Worm (Caenorhabditis elegans) whole organism, L4 larva: ENCODE data around the gene srh-147.
A peak's percentile ranks its signal among the peaks of the same experiment; 100 is the strongest.
"Not testable (repeated sequence)": the region's sequence is repeated elsewhere in the genome, so short reads cannot be mapped to it uniquely, and the experiment has no call there.

Experiments
- F26F4.8 ChIP-seq: fragments of 200-800 bp; sonication (Bioruptor generic); conservative IDR thresholded peaks from 2 replicates; pipeline ENCODE4 v1.3.6; 2022; ENCODE audit warnings: missing genetic modification characterization, missing compliant biosample characterization
- F44E2.7 ChIP-seq: fragments of 200-800 bp; sonication (Bioruptor generic); IDR thresholded peaks from 2 replicates; pipeline ENCODE4 v2.1.2; 2022; ENCODE audit warnings: missing genetic modification characterization, missing compliant biosample characterization
- F49E8.2 ChIP-seq: sonication (generic microtip); optimal IDR thresholded peaks from 2 replicates; lab custom pipeline; 2016; ENCODE audit warnings: missing compliant biosample characterization, mild to moderate bottlenecking, missing genetic modification characterization, borderline replicate concordance
- Y105C5A.15 ChIP-seq: fragments of 200-800 bp; sonication (Bioruptor generic); IDR thresholded peaks from 2 replicates; pipeline ENCODE4 v1.3.6; 2022; ENCODE audit warnings: missing genetic modification characterization, missing compliant biosample characterization
- Y5F2A.4 ChIP-seq: fragments of 200-800 bp; sonication (Bioruptor generic); optimal IDR thresholded peaks from 2 replicates; lab custom pipeline; 2018; ENCODE audit warnings: mild to moderate bottlenecking, missing genetic modification characterization, missing compliant biosample characterization
- ZK546.5 ChIP-seq, 2 experiments: sonication (generic microtip); optimal IDR thresholded peaks; 2 replicates each; lab custom pipeline; 2017; ENCODE audit warnings: missing biosample characterization in 2 of 2, missing genetic modification characterization in 2 of 2
- aly-2 ChIP-seq: sonication (generic microtip); optimal IDR thresholded peaks from 2 replicates; lab custom pipeline; 2018; ENCODE audit warnings: missing biosample characterization, missing genetic modification characterization
- ama-1 ChIP-seq: fragments of 150-350 bp; optimal IDR thresholded peaks from 2 replicates; lab custom pipeline; 2014; ENCODE audit warnings: inconsistent platforms, mixed read lengths
- ceh-28 ChIP-seq: fragments of 150-350 bp; optimal IDR thresholded peaks from 2 replicates; lab custom pipeline; 2014; ENCODE audit warnings: missing biosample characterization, missing genetic modification reagents, missing genetic modification characterization
- ceh-32 ChIP-seq: sonication (generic microtip); optimal IDR thresholded peaks from 2 replicates; lab custom pipeline; 2016; ENCODE audit warnings: mild to moderate bottlenecking, missing genetic modification characterization, missing compliant biosample characterization; ENCODE audit not compliant: poor library complexity
- ceh-44 ChIP-seq: fragments of 200-800 bp; sonication (Bioruptor generic); IDR thresholded peaks from 2 replicates; pipeline ENCODE4 v1.3.6; 2022; ENCODE audit warnings: missing genetic modification reagents, missing genetic modification characterization, missing compliant biosample characterization
- ceh-82 ChIP-seq: sonication (generic microtip); optimal IDR thresholded peaks from 2 replicates; lab custom pipeline; 2017; ENCODE audit warnings: missing biosample characterization, missing genetic modification characterization
- ctbp-1 ChIP-seq: fragments of 200-800 bp; sonication (Bioruptor generic); IDR thresholded peaks from 2 replicates; pipeline ENCODE4 v1.3.6; 2022; ENCODE audit warnings: missing genetic modification reagents, missing genetic modification characterization, missing compliant biosample characterization
- dmd-8 ChIP-seq: fragments of 200-800 bp; sonication (Bioruptor generic); IDR thresholded peaks from 2 replicates; pipeline ENCODE4 v1.3.6; 2022; ENCODE audit warnings: missing genetic modification characterization, missing compliant biosample characterization
- egl-43 ChIP-seq: fragments of 200-800 bp; sonication (Bioruptor generic); IDR thresholded peaks from 2 replicates; pipeline ENCODE4 v1.3.6; 2022; ENCODE audit warnings: missing genetic modification reagents, missing genetic modification characterization, missing compliant biosample characterization
- gei-8 ChIP-seq: fragments of 200-800 bp; sonication (Bioruptor generic); optimal IDR thresholded peaks from 2 replicates; lab custom pipeline; 2018; ENCODE audit warnings: mild to moderate bottlenecking, missing genetic modification characterization, missing compliant biosample characterization
- hlh-30 ChIP-seq: sonication (generic microtip); optimal IDR thresholded peaks from 2 replicates; lab custom pipeline; 2017; ENCODE audit warnings: antibody characterized with exemption, mild to moderate bottlenecking, missing genetic modification characterization, missing compliant biosample characterization; ENCODE audit not compliant: insufficient read depth
- jun-1 ChIP-seq: fragments of 150-350 bp; optimal IDR thresholded peaks from 2 replicates; lab custom pipeline; 2014; ENCODE audit warnings: missing biosample characterization, missing genetic modification reagents, missing genetic modification characterization
- lin-38 ChIP-seq: fragments of 200-800 bp; sonication (Bioruptor generic); IDR thresholded peaks from 2 replicates; pipeline ENCODE4 v1.3.6; 2022; ENCODE audit warnings: missing genetic modification reagents, missing genetic modification characterization, missing compliant biosample characterization
- lin-39 ChIP-seq: fragments of 150-350 bp; optimal IDR thresholded peaks from 2 replicates; lab custom pipeline; 2014; ENCODE audit warnings: missing biosample characterization, missing genetic modification reagents, missing genetic modification characterization
- lir-3 ChIP-seq: sonication (generic microtip); optimal IDR thresholded peaks from 2 replicates; lab custom pipeline; 2016; ENCODE audit warnings: mild to moderate bottlenecking, missing genetic modification characterization, missing compliant biosample characterization
- lsy-2 ChIP-seq, 2 experiments: fragments of 150-350 bp in 1 of 2; sonication (generic microtip) in 1 of 2; optimal IDR thresholded peaks; 2 replicates each; lab custom pipeline; 2014 to 2017; ENCODE audit warnings: missing biosample characterization in 2 of 2, missing genetic modification characterization in 2 of 2
- madf-5 ChIP-seq, 2 experiments: fragments of 200-800 bp; sonication (Bioruptor generic); IDR thresholded peaks; 2 replicates each; pipeline ENCODE4 v1.3.6; 2022; ENCODE audit warnings: missing compliant biosample characterization in 2 of 2, missing genetic modification characterization in 2 of 2
- madf-9 ChIP-seq: fragments of 200-800 bp; sonication (Bioruptor generic); conservative IDR thresholded peaks from 2 replicates; pipeline ENCODE4 v1.3.6; 2022; ENCODE audit warnings: missing genetic modification reagents, missing genetic modification characterization, missing compliant biosample characterization
- mdt-29 ChIP-seq: fragments of 200-800 bp; sonication (Bioruptor generic); IDR thresholded peaks from 2 replicates; pipeline ENCODE4 v1.3.6; 2022; ENCODE audit warnings: missing genetic modification reagents, missing genetic modification characterization, missing compliant biosample characterization
- nhr-25 ChIP-seq: sonication (generic microtip); optimal IDR thresholded peaks from 2 replicates; lab custom pipeline; 2017; ENCODE audit warnings: missing genetic modification characterization, mild to moderate bottlenecking, missing compliant biosample characterization, antibody characterized with exemption, moderate library complexity, borderline replicate concordance; ENCODE audit not compliant: insufficient read depth
- nhr-41 ChIP-seq: fragments of 200-800 bp; sonication (Bioruptor generic); IDR thresholded peaks from 2 replicates; pipeline ENCODE4 v1.3.6; 2022; ENCODE audit warnings: missing genetic modification reagents, missing genetic modification characterization, missing compliant biosample characterization
- nhr-42 ChIP-seq: fragments of 200-800 bp; sonication (Bioruptor generic); IDR thresholded peaks from 2 replicates; pipeline ENCODE4 v1.3.6; 2022; ENCODE audit warnings: missing genetic modification characterization, missing compliant biosample characterization
- pha-4 ChIP-seq, 2 experiments: fragments of 150-350 bp in 1 of 2; fragments of 200-800 bp in 1 of 2; sonication (Bioruptor generic) in 1 of 2; IDR thresholded peaks in 1 of 2; optimal IDR thresholded peaks in 1 of 2; 2 replicates each; pipeline versions ENCODE4 v1.3.6 to Lab custom; 2014 to 2022; ENCODE audit warnings: missing genetic modification characterization in 2 of 2, missing genetic modification reagents in 2 of 2, missing biosample characterization in 1 of 2, missing compliant biosample characterization in 1 of 2
- pqm-1 ChIP-seq: sonication (generic microtip); optimal IDR thresholded peaks from 2 replicates; lab custom pipeline; 2017; ENCODE audit warnings: missing biosample characterization, missing genetic modification characterization
- snpc-1.2 ChIP-seq: fragments of 200-800 bp; sonication (Bioruptor generic); IDR thresholded peaks from 2 replicates; pipeline ENCODE4 v1.3.6; 2022; ENCODE audit warnings: missing genetic modification reagents, missing genetic modification characterization, missing compliant biosample characterization
- tag-97 ChIP-seq: fragments of 200-800 bp; sonication (Bioruptor generic); IDR thresholded peaks from 2 replicates; pipeline ENCODE4 v1.3.6; 2022; ENCODE audit warnings: missing genetic modification characterization, missing compliant biosample characterization
- unc-62 ChIP-seq, 3 experiments: fragments of 150-350 bp in 1 of 3; sonication (generic microtip); optimal IDR thresholded peaks in 2 of 3; peaks in 1 of 3; 1 replicate in 1 of 3; 2 replicates in 2 of 3; lab custom pipeline; 2014 to 2017; ENCODE audit warnings: missing biosample characterization in 3 of 3, missing genetic modification characterization in 3 of 3, missing genetic modification reagents in 3 of 3, missing genotype in 1 of 3
- vab-7 ChIP-seq: fragments of 200-800 bp; sonication (Bioruptor generic); IDR thresholded peaks from 2 replicates; pipeline ENCODE4 v1.3.6; 2022; ENCODE audit warnings: missing genetic modification reagents, missing genetic modification characterization, missing compliant biosample characterization
- zag-1 ChIP-seq: fragments of 150-350 bp; optimal IDR thresholded peaks from 2 replicates; lab custom pipeline; 2014; ENCODE audit warnings: missing biosample characterization, missing genetic modification characterization
- zfp-2 ChIP-seq: sonication (generic microtip); optimal IDR thresholded peaks from 2 replicates; lab custom pipeline; 2016; ENCODE audit warnings: mild to moderate bottlenecking, missing genetic modification characterization, missing compliant biosample characterization
- zfp-3 ChIP-seq: fragments of 200-800 bp; sonication (Bioruptor generic); conservative IDR thresholded peaks from 2 replicates; pipeline ENCODE4 v1.3.6; 2022; ENCODE audit warnings: missing genetic modification reagents, missing genetic modification characterization, missing compliant biosample characterization
- zip-2 ChIP-seq: fragments of 150-350 bp; optimal IDR thresholded peaks from 2 replicates; lab custom pipeline; 2014; ENCODE audit warnings: missing biosample characterization, missing genetic modification characterization

srh-147 gene

DNA sequence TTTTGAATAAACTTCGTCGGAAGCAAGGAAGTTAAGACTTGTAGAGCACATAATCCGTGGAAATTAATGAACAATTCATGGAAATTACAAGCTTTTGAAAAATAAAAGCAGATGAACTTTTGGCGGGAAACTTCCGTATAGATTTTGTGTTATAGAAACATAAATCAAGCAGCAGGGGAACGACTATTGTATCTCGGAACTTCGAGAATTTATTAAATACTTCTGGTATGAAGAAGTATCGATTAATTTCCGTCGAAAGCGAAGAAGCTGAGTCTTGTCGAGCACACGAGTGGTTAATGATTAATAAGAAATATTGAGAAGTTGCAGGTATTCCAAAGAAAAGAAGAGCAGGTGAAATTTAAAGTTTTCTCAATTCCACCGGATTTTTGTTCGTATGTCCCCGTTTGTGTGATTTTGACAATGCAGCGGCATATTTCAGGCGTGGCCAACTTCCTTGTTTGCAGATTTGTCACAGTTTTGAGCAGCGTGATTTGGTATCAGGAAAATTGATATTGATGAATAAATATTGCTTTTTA lies at the start of gene srh-147:
Gene srh-147, minus strand, starts transcription at position 51 of the 536 bp plus-strand sequence.
- peak in 1 of 2 experiments; percentile 48 for TF ChIP-seq unc-62 (GFP tag; optimal IDR thresholded peaks at IDR 0.05 in 1 of 2; lab: Kevin White, UChicago)
- TF ChIP-seq unc-62 (tag; optimal IDR thresholded peaks at IDR 0.05; lab: Kevin White, UChicago), result not testable (repeated sequence)

DNA sequence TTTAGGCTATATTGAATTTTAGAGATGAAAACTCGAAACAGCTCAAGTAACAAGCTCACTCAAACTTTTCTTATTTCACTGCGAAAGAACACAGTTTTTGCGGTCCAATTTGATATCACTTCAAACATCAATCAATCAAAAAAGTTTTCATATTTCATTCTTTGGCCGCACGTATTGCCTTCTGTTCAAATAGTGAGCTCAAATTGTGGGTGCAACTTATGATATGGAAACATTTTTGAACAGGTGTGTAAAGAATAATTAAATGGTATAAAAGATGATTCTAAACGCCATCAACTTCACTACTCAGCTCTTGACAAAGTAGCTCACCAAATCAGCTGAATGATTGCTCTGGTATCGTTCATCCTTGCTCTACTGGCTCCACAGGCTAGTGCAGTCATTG lies 49.6 kb upstream of the srh-147 start, which contains the start of gene T06C12.14:
Gene T06C12.14, plus strand, starts transcription at position 301 of the 400 bp plus-strand sequence.
- no peak for TF ChIP-seq lir-3 (tag; lab: Kevin White, UChicago)
- TF ChIP-seq zfp-3 (GFP tag; lab: Robert Waterston, UW), result no peak
- no peak for TF ChIP-seq zfp-2 (tag; lab: Kevin White, UChicago)
- TF ChIP-seq egl-43 (GFP tag; lab: Robert Waterston, UW), result no peak
- TF ChIP-seq unc-62 (GFP tag; optimal IDR thresholded peaks at IDR 0.05 in 1 of 2; lab: Kevin White, UChicago), result peak in 1 of 2 experiments; percentile 53
- TF ChIP-seq unc-62 (tag; optimal IDR thresholded peaks at IDR 0.05; lab: Kevin White, UChicago), result no peak
- no peak for TF ChIP-seq ama-1 (lab: Kevin White, UChicago)
- no peak for TF ChIP-seq F44E2.7 (GFP tag; lab: Robert Waterston, UW)

ce11 chrV:15897696-15898095 lies 47.6 kb upstream of the srh-147 start, which contains the start of gene str-60:
Gene str-60, plus strand, starts transcription at chrV:15897996.
- TF ChIP-seq madf-5 (GFP tag; IDR thresholded peaks at IDR 0.05; lab: Robert Waterston, UW), result no peak
- TF ChIP-seq ceh-44 (GFP tag; lab: Robert Waterston, UW), result no peak
- TF ChIP-seq nhr-41 (GFP tag; lab: Robert Waterston, UW), result no peak
- no peak for TF ChIP-seq lin-38 (GFP tag; lab: Robert Waterston, UW)
- TF ChIP-seq dmd-8, result no peak
- TF ChIP-seq vab-7, result no peak
- TF ChIP-seq mdt-29 (GFP tag; lab: Robert Waterston, UW), result no peak
- TF ChIP-seq, all 104 proteins: peak for 0

ce11 chrV:15896671-15897070 lies 46.5 kb upstream of the srh-147 start, which contains the start of gene nhr-213:
Gene nhr-213, minus strand, starts transcription at chrV:15896771.
- TF ChIP-seq ceh-28 (tag; lab: Kevin White, UChicago) (no peak), snpc-1.2 (GFP tag; lab: Robert Waterston, UW) (no peak), ZK546.5 (tag; optimal IDR thresholded peaks at IDR 0.05; lab: Kevin White, UChicago) (no peak), nhr-42 (GFP tag; lab: Robert Waterston, UW) (no peak), jun-1 (no peak), zfp-3 (GFP tag; lab: Robert Waterston, UW) (no peak), aly-2 (tag; lab: Kevin White, UChicago) (no peak), tag-97 (GFP tag; lab: Robert Waterston, UW) (no peak), vab-7 (no peak), zip-2 (tag; lab: Kevin White, UChicago) (no peak)
- TF ChIP-seq, all 104 proteins: peak for 0

- no peak for TF ChIP-seq ctbp-1
- TF ChIP-seq jun-1, result no peak
- TF ChIP-seq zip-2 (tag; lab: Kevin White, UChicago), result no peak
- TF ChIP-seq ZK546.5 (tag; optimal IDR thresholded peaks at IDR 0.05; lab: Kevin White, UChicago), result no peak
- no peak for TF ChIP-seq gei-8 (GFP tag; lab: Kevin White, UChicago)
- no peak for TF ChIP-seq Y5F2A.4 (GFP tag; lab: Kevin White, UChicago)
- no peak for TF ChIP-seq hlh-30 (tag; lab: Kevin White, UChicago)
- no peak for TF ChIP-seq pha-4 (GFP tag; IDR thresholded peaks at IDR 0.05; lab: Robert Waterston, UW)
- TF ChIP-seq pha-4 (tag; optimal IDR thresholded peaks at IDR 0.05; lab: Kevin White, UChicago), result no peak
- no peak for TF ChIP-seq zag-1 (tag; lab: Kevin White, UChicago)
- TF ChIP-seq ama-1 (lab: Kevin White, UChicago), result no peak
These were observed 42.6 kb upstream of the srh-147 start, which contains the start of gene T06C12.11 for ce11 chrV:15892696-15893095. Gene T06C12.11, plus strand, starts transcription at chrV:15892996.

ce11 chrV:15891761-15892160 lies 41.6 kb upstream of the srh-147 start, which contains the start of gene T06C12.12:
Gene T06C12.12, plus strand, starts transcription at chrV:15892061.
- TF ChIP-seq Y105C5A.15 (GFP tag; lab: Robert Waterston, UW) (no peak), ceh-32 (no peak), F49E8.2 (tag; lab: Kevin White, UChicago) (no peak), ctbp-1 (no peak), ceh-44 (GFP tag; lab: Robert Waterston, UW) (no peak), pqm-1 (no peak), F26F4.8 (GFP tag; lab: Robert Waterston, UW) (no peak), ceh-82 (tag; lab: Kevin White, UChicago) (no peak), madf-9 (GFP tag; lab: Robert Waterston, UW) (no peak), F44E2.7 (GFP tag; lab: Robert Waterston, UW) (no peak), nhr-25 (tag; lab: Kevin White, UChicago) (no peak), lsy-2 (tag; optimal IDR thresholded peaks at IDR 0.05; lab: Kevin White, UChicago) (no peak), lin-39 (tag; lab: Kevin White, UChicago) (no peak)
